Fruit fly (Drosophila melanogaster) whole organism: Measurements from ENCODE around the gene Tim8.

Experiments
- CG8478 ChIP-seq: fragments of >200 bp; optimal IDR thresholded peaks from 2 replicates; lab custom pipeline; 2018; ENCODE audit warnings: inconsistent platforms
- Dll ChIP-seq: fragments of >200 bp; optimal IDR thresholded peaks from 2 replicates; lab custom pipeline; 2017
- EcR ChIP-seq, 2 experiments: fragments of >200 bp; optimal IDR thresholded peaks; 2 replicates each; lab custom pipeline; 2017; ENCODE audit warnings: missing biosample characterization in 2 of 2, missing genetic modification characterization in 2 of 2, missing genetic modification reagents in 2 of 2
- pan ChIP-seq: fragments of >200 bp; optimal IDR thresholded peaks from 2 replicates; lab custom pipeline; 2017
- psq ChIP-seq: fragments of >200 bp; optimal IDR thresholded peaks from 2 replicates; lab custom pipeline; 2017
- usp ChIP-seq: fragments of >200 bp; optimal IDR thresholded peaks from 2 replicates; lab custom pipeline; 2017; ENCODE audit warnings: missing biosample characterization, missing genetic modification characterization, mixed read lengths

The Tim8 gene

DNA sequence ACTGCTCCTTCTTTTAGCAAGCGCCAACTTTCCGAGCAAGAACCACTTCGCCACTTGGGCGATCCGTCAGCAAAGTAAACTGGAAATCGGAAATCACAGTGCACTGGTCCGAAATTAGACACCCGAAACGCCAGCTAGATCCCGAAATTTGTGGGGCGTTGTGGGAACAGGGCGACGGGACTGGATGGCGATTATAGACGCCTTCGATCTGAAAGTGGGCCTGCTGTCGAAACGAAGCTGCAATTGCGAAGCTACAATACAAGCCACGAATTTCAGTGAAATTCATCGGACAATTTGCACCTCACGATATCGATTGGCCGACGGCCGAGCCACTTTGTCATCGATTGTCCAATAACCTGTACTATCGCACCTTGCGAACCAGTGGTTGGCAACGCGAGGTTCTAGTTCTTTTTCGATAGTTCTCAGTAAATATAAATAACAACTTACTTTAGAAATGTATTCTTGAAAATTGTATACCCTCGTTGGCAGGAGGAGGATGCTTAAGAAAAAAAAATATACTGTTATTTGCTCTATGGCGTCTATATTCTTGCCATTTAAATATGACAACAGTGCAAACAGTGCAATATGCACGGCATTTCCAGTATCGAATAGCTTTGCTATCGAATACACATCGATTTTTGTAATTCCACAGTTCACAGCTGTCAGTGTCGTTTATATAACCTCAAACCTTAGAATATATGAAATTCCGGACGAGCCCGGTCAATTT, at the start of gene Tim8, which contains the start of gene hop:
TSS of gene Tim8 (plus strand) at position 663 of the 727 bp plus-strand sequence.
TSS of gene hop (minus strand) at position 316 of the 727 bp plus-strand sequence.
- TF ChIP-seq CG8478 (lab: Kevin White, UChicago) (no peak), pan (lab: Kevin White, UChicago) (no peak), usp (GFP tag; lab: Kevin White, UChicago) (no peak), psq (no peak), EcR (GFP tag; optimal IDR thresholded peaks at IDR 0.05; lab: Kevin White, UChicago) (no peak), Dll (no peak)

dm6 chrX:11319916-11320315, 48.3 kb upstream of the Tim8 start:
- TF ChIP-seq psq, result no peak
- no peak for TF ChIP-seq Dll

DNA sequence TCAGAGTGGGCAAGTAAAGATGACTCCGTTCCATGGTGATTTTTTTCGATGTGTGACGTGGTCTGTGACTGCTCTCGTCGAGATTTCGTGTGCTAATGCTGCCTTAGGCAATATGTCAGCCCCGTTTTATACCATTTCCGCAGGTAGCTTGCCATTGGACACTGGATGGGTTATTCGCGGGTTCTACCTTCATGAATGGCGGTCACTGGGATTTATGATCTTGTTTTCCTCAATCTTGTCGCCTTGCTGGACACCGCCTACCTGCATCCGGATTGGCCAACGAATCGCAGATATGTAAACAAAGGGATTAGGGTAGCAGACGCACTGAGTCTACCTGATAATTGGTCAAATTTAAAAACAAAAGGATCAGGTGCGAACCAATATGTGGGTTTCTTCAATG, 46.0 kb upstream of the Tim8 start, which contains the start of gene sisA:
TSS of gene sisA (minus strand) at position 101 of the 400 bp plus-strand sequence.
- TF ChIP-seq EcR (GFP tag; optimal IDR thresholded peaks at IDR 0.05; lab: Kevin White, UChicago) (no peak), CG8478 (lab: Kevin White, UChicago) (no peak), psq (no peak), pan (lab: Kevin White, UChicago) (no peak), usp (GFP tag; lab: Kevin White, UChicago) (no peak), Dll (no peak)

DNA sequence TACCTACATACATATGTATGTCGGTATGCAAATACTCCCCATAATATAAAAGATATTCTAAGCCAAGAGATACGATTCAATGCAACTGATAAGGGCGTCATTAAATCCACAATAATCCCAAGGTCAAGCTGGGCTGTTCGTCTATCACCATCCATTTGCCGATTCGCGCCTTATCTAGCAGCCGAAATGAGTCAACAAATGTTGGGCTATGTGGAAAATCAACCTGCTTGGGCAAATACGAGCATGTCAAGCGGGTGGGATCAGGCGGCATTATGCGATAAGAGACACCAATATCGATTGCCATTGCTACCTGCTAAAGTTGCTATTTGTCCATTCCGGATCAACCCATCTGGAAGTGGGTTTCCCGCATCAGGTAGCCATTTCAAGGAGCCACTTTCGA, 45.6 kb upstream of the Tim8 start:
- no peak for TF ChIP-seq Dll
- TF ChIP-seq usp (GFP tag; lab: Kevin White, UChicago), result no peak
- TF ChIP-seq CG8478 (lab: Kevin White, UChicago), result no peak
- TF ChIP-seq pan (lab: Kevin White, UChicago), result no peak
- no peak for TF ChIP-seq EcR (GFP tag; optimal IDR thresholded peaks at IDR 0.05; lab: Kevin White, UChicago)
- TF ChIP-seq psq, result no peak

DNA sequence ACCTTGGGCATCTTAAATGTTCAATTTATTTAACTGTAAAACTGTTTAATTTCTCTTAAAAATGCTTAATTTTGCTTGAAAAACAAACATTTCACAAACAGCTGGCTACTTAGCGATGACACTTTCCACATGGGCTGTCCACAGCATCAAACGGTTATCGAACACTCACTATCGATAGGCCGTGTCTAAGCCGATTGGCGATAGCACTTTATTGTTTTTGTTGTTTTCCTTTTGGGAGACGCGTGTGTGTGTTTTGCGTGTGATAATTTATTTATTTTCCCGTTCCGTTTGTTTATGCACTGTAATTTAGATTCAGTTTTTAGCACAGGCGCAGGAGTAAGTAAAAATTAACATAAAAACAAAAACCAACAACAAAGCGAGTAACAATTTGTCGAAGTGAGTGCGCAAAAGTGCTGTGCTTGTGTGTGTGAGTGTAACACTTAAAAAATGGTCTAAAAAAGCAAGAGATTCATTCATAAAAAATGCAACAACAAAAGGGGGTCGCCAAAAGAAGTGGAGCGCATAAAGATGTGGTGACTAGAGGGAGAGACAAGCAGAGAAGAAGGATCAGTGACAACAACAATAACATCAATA, 43.0 kb upstream of the Tim8 start, which contains the start of gene Gapvd1:
TSS of gene Gapvd1 (plus strand) at position 211 of the 594 bp plus-strand sequence.
- TF ChIP-seq Dll (no peak), pan (lab: Kevin White, UChicago) (no peak), CG8478 (lab: Kevin White, UChicago) (peak; percentile 41)

DNA sequence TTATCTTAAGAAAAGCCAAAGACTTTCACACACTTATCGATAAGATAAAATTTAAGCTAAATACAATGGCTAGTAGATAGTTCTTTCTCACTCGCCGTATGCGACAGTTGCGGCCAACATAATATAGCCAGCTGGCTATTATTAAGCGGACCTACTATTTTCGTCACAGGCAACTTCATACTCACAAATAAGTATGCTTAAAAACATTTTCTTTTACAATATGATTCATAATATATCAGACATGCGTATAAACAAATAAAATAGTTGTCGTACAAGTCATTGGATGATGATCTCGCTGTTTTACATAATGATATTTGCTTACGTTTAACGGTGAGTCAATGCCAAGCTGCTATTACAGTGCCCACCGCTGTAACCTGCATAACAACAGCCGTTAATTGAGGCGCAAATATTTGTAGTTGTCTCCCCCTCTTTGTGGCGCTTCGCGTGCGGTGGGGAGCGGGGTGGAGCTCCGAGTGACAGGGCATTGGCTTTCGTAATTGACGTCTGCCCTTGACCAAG, 42.0 kb upstream of the Tim8 start:
- TF ChIP-seq usp (GFP tag; lab: Kevin White, UChicago), result no peak
- TF ChIP-seq Dll, result peak; percentile 11

- no peak for TF ChIP-seq usp (GFP tag; lab: Kevin White, UChicago)
- no peak for TF ChIP-seq pan (lab: Kevin White, UChicago)
- no peak for TF ChIP-seq EcR (GFP tag; optimal IDR thresholded peaks at IDR 0.05; lab: Kevin White, UChicago)
- TF ChIP-seq psq, result no peak
- no peak for TF ChIP-seq Dll
- no peak for TF ChIP-seq CG8478 (lab: Kevin White, UChicago)
Measured at dm6 chrX:11338047-11338747, 30.0 kb upstream of the Tim8 start.

- TF ChIP-seq EcR (GFP tag; optimal IDR thresholded peaks at IDR 0.05; lab: Kevin White, UChicago) (no peak), Dll (peak; percentile 40)
Measured at dm6 chrX:11338973-11339867, 29.0 kb upstream of the Tim8 start.

DNA sequence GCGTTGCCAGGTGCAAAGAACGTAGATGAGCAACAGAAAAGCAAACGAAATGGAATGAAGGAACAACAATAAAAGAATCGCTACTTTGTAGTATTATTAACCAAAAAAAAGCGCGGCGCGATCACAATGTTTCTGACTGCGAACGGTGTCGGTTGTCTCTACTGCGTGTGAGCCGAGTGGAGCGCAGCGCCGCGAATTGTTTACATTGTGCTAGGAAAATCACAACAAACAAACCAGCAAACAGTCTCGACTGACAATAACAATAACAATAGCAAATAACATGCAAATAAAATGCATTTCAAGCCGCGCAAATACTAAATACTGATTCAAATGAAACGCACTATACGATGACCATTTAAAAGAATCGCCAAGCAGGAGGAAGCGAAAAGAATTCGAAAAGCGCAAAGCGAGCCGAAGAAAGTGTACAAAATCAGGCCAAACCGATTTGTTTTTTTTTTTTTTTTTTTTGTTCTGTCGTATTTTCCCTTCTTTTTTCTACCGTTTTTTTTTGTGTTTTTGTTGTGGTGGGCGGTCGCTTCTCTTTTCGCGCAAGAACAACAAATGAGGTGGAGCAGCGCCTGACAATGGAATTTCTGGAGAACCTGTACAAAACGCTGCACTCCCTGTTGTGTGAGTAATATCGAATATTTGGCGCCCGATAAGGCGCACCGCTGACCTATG, 28.2 kb upstream of the Tim8 start, which contains the start of the genes CG34348 and Kap3:
TSS of gene CG34348 (plus strand) at position 6 of the 681 bp plus-strand sequence.
TSS of gene Kap3 (minus strand) at position 217 of the 681 bp plus-strand sequence.
- TF ChIP-seq pan (lab: Kevin White, UChicago), result no peak
- no peak for TF ChIP-seq EcR (GFP tag; optimal IDR thresholded peaks at IDR 0.05; lab: Kevin White, UChicago)
- TF ChIP-seq CG8478 (lab: Kevin White, UChicago), result no peak
- no peak for TF ChIP-seq psq
- no peak for TF ChIP-seq Dll
- TF ChIP-seq usp (GFP tag; lab: Kevin White, UChicago), result no peak

dm6 chrX:11340719-11341322, 27.4 kb upstream of the Tim8 start:
- TF ChIP-seq EcR (GFP tag; optimal IDR thresholded peaks at IDR 0.05; lab: Kevin White, UChicago), result no peak

dm6 chrX:11342168-11342567, 26.1 kb upstream of the Tim8 start:
- TF ChIP-seq psq (no peak), usp (GFP tag; lab: Kevin White, UChicago) (no peak), CG8478 (lab: Kevin White, UChicago) (no peak), EcR (GFP tag; optimal IDR thresholded peaks at IDR 0.05; lab: Kevin White, UChicago) (no peak), Dll (no peak), pan (lab: Kevin White, UChicago) (no peak)
